Fruit fly (Drosophila melanogaster) whole organism, embryonic: ENCODE measurements around the gene RAF2.

ENCODE experiments used
- CG10321 ChIP-seq: fragments of 200-800 bp; sonication (Bioruptor generic); IDR thresholded peaks from 2 replicates; pipeline ENCODE4 v1.3.6; 2022; ENCODE audit warnings: missing biosample characterization, missing genetic modification characterization
- CG10543 ChIP-seq: fragments of 200-800 bp; sonication (Bioruptor generic); optimal IDR thresholded peaks from 3 replicates; lab custom pipeline; 2017; ENCODE audit warnings: missing biosample characterization, mild to moderate bottlenecking, missing genetic modification characterization, moderate library complexity
- CG11723 ChIP-seq: fragments of 200-800 bp; sonication (Bioruptor generic); optimal IDR thresholded peaks from 2 replicates; lab custom pipeline; 2017; ENCODE audit warnings: missing biosample characterization, mild to moderate bottlenecking, missing genetic modification characterization
- CG12071 ChIP-seq: fragments of 200-800 bp; sonication (Bioruptor generic); optimal IDR thresholded peaks from 3 replicates; lab custom pipeline; 2018; ENCODE audit warnings: missing biosample characterization, mild to moderate bottlenecking, missing genetic modification characterization
- CG12236 ChIP-seq: fragments of 200-800 bp; sonication (Bioruptor generic); optimal IDR thresholded peaks from 2 replicates; lab custom pipeline; 2016; ENCODE audit warnings: missing biosample characterization, missing genetic modification characterization
- CG13123 ChIP-seq: fragments of 200-800 bp; sonication (Bioruptor generic); optimal IDR thresholded peaks from 2 replicates; lab custom pipeline; 2016; ENCODE audit warnings: missing biosample characterization, missing genetic modification characterization
- CG13424 ChIP-seq: fragments of 200-800 bp; sonication (Bioruptor generic); optimal IDR thresholded peaks from 2 replicates; lab custom pipeline; 2019; ENCODE audit warnings: missing biosample characterization, mild to moderate bottlenecking, missing genetic modification characterization, moderate library complexity
- CG1602 ChIP-seq: fragments of 200-800 bp; sonication (Bioruptor generic); optimal IDR thresholded peaks from 3 replicates; lab custom pipeline; 2016; ENCODE audit warnings: missing biosample characterization, missing genetic modification characterization
- CG2199 ChIP-seq: fragments of 200-800 bp; sonication (Bioruptor generic); IDR thresholded peaks from 3 replicates; pipeline ENCODE4 v1.3.6; 2022; ENCODE audit warnings: missing biosample characterization, missing genetic modification characterization
- CG34376 ChIP-seq: fragments of 200-800 bp; sonication (Bioruptor generic); optimal IDR thresholded peaks from 2 replicates; lab custom pipeline; 2018; ENCODE audit warnings: missing biosample characterization, mild to moderate bottlenecking, missing genetic modification characterization
- CG3847 ChIP-seq: fragments of 200-800 bp; sonication (Bioruptor generic); IDR thresholded peaks from 2 replicates; pipeline ENCODE4 v1.3.6; 2022; ENCODE audit warnings: missing biosample characterization, missing genetic modification characterization
- CG6813 ChIP-seq: fragments of 200-800 bp; sonication (Bioruptor generic); optimal IDR thresholded peaks from 2 replicates; lab custom pipeline; 2017; ENCODE audit warnings: missing biosample characterization, missing genetic modification characterization, mild to moderate bottlenecking, moderate library complexity, missing genetic modification reagents
- CG8089 ChIP-seq: fragments of 200-800 bp; sonication (Bioruptor generic); optimal IDR thresholded peaks from 3 replicates; lab custom pipeline; 2016; ENCODE audit warnings: missing biosample characterization, missing genetic modification characterization
- D19A ChIP-seq: fragments of 200-800 bp; optimal IDR thresholded peaks from 3 replicates; lab custom pipeline; 2019; ENCODE audit warnings: missing biosample characterization, mild to moderate bottlenecking, missing genetic modification characterization, moderate library complexity
- Dek ChIP-seq: fragments of 200-800 bp; sonication (Bioruptor generic); optimal IDR thresholded peaks from 3 replicates; lab custom pipeline; 2019; ENCODE audit warnings: missing biosample characterization, mild to moderate bottlenecking, missing genetic modification characterization, moderate library complexity
- Dfd ChIP-seq, 2 experiments: fragments of >200 bp; optimal IDR thresholded peaks; 2 replicates each; lab custom pipeline; 2017; ENCODE audit warnings: missing biosample characterization in 2 of 2, missing genetic modification characterization in 2 of 2
- Doc2 ChIP-seq: fragments of 200-800 bp; sonication (Bioruptor generic); IDR thresholded peaks from 2 replicates; pipeline ENCODE4 v1.3.6; 2022; ENCODE audit warnings: missing biosample characterization, missing genetic modification characterization
- Doc3 ChIP-seq: fragments of 200-800 bp; sonication (Bioruptor generic); IDR thresholded peaks from 3 replicates; pipeline ENCODE4 v1.3.6; 2022; ENCODE audit warnings: missing biosample characterization, missing genetic modification characterization; ENCODE audit not compliant: partially characterized antibody
- Fer1 ChIP-seq: fragments of 200-800 bp; sonication (Bioruptor generic); optimal IDR thresholded peaks from 2 replicates; lab custom pipeline; 2017; ENCODE audit warnings: missing biosample characterization, mild to moderate bottlenecking, missing genetic modification characterization
- Gsc ChIP-seq: fragments of 200-800 bp; sonication (Bioruptor generic); IDR thresholded peaks from 2 replicates; pipeline ENCODE4 v1.3.6; 2022; ENCODE audit warnings: missing biosample characterization, missing genetic modification characterization
- H2.0 ChIP-seq: fragments of 200-800 bp; sonication (Bioruptor generic); IDR thresholded peaks from 2 replicates; pipeline ENCODE4 v1.3.6; 2022; ENCODE audit warnings: missing biosample characterization, missing genetic modification characterization
- HLH54F ChIP-seq: fragments of 200-800 bp; sonication (Bioruptor generic); optimal IDR thresholded peaks from 3 replicates; lab custom pipeline; 2016; ENCODE audit warnings: missing biosample characterization, missing genetic modification characterization
- Hand ChIP-seq: fragments of 200-800 bp; sonication (Bioruptor generic); optimal IDR thresholded peaks from 2 replicates; lab custom pipeline; 2017; ENCODE audit warnings: mild to moderate bottlenecking, missing biosample characterization, missing genetic modification reagents, missing genetic modification characterization
- Neu2 ChIP-seq: fragments of 200-800 bp; sonication (Bioruptor generic); optimal IDR thresholded peaks from 3 replicates; lab custom pipeline; 2016; ENCODE audit warnings: missing biosample characterization, missing genetic modification characterization, borderline replicate concordance
- Poxn ChIP-seq: fragments of 200-800 bp; sonication (Bioruptor generic); IDR thresholded peaks from 2 replicates; pipeline ENCODE4 v1.3.6; 2022; ENCODE audit warnings: missing biosample characterization, missing genetic modification characterization
- Sin3A ChIP-seq: fragments of >200 bp; optimal IDR thresholded peaks from 2 replicates; lab custom pipeline; 2018
- Six4 ChIP-seq: fragments of 200-800 bp; sonication (Bioruptor generic); optimal IDR thresholded peaks from 2 replicates; lab custom pipeline; 2016; ENCODE audit warnings: missing biosample characterization, missing genetic modification characterization
- Sox100B ChIP-seq: fragments of 200-800 bp; sonication (Bioruptor generic); optimal IDR thresholded peaks from 3 replicates; lab custom pipeline; 2018; ENCODE audit warnings: missing biosample characterization, mild to moderate bottlenecking, missing genetic modification characterization
- Stat92E ChIP-seq, 3 experiments: fragments of >200 bp in 2 of 3; fragments of 200-800 bp in 1 of 3; sonication (Bioruptor generic) in 1 of 3; optimal IDR thresholded peaks; 2 replicates each; lab custom pipeline; 2017 to 2019; ENCODE audit warnings: missing biosample characterization in 3 of 3, missing genetic modification characterization in 3 of 3, mild to moderate bottlenecking in 1 of 3, moderate library complexity in 1 of 3
- Taf1 ChIP-seq: fragments of 200-800 bp; sonication (Bioruptor generic); IDR thresholded peaks from 2 replicates; pipeline ENCODE4 v1.3.6; 2022; ENCODE audit warnings: missing biosample characterization, missing genetic modification characterization
- YL-1 ChIP-seq: fragments of 200-800 bp; sonication (Bioruptor generic); optimal IDR thresholded peaks from 3 replicates; lab custom pipeline; 2017; ENCODE audit warnings: missing biosample characterization, mild to moderate bottlenecking, missing genetic modification characterization
- br ChIP-seq: fragments of >200 bp; optimal IDR thresholded peaks from 2 replicates; lab custom pipeline; 2017
- ci ChIP-seq: fragments of 200-800 bp; sonication (Bioruptor generic); IDR thresholded peaks from 3 replicates; pipeline ENCODE4 v1.3.6; 2022; ENCODE audit warnings: missing biosample characterization, missing genetic modification characterization
- dm ChIP-seq: fragments of 200-800 bp; sonication (Bioruptor generic); optimal IDR thresholded peaks from 3 replicates; lab custom pipeline; 2016; ENCODE audit warnings: missing biosample characterization, missing genetic modification characterization
- exex ChIP-seq: fragments of 200-800 bp; sonication (Bioruptor generic); optimal IDR thresholded peaks from 4 replicates; lab custom pipeline; 2018; ENCODE audit warnings: missing biosample characterization, mild to moderate bottlenecking, missing genetic modification characterization, moderate library complexity
- fd64A ChIP-seq: fragments of 200-800 bp; sonication (Bioruptor generic); optimal IDR thresholded peaks from 3 replicates; lab custom pipeline; 2018; ENCODE audit warnings: missing biosample characterization, mild to moderate bottlenecking, missing genetic modification characterization
- fru ChIP-seq: fragments of >200 bp; optimal IDR thresholded peaks from 2 replicates; lab custom pipeline; 2017
- fu2 ChIP-seq: fragments of 200-800 bp; sonication (Bioruptor generic); optimal IDR thresholded peaks from 2 replicates; lab custom pipeline; 2016; ENCODE audit warnings: missing biosample characterization, missing genetic modification characterization
- gcm ChIP-seq: fragments of 200-800 bp; sonication (Bioruptor generic); optimal IDR thresholded peaks from 2 replicates; lab custom pipeline; 2019; ENCODE audit warnings: missing biosample characterization, mild to moderate bottlenecking, missing genetic modification characterization, moderate library complexity
- grn ChIP-seq: fragments of 200-800 bp; sonication (Bioruptor generic); optimal IDR thresholded peaks from 3 replicates; lab custom pipeline; 2017; ENCODE audit warnings: missing biosample characterization, missing genetic modification characterization
- klu ChIP-seq: fragments of 200-800 bp; sonication (Bioruptor generic); IDR thresholded peaks from 2 replicates; pipeline ENCODE4 v1.3.6; 2022; ENCODE audit warnings: missing biosample characterization, missing genetic modification characterization
- pnt ChIP-seq: fragments of 200-800 bp; sonication (Bioruptor generic); optimal IDR thresholded peaks from 3 replicates; lab custom pipeline; 2016; ENCODE audit warnings: missing biosample characterization, missing genetic modification characterization
- repo ChIP-seq: fragments of 200-800 bp; sonication (Bioruptor generic); optimal IDR thresholded peaks from 2 replicates; lab custom pipeline; 2016; ENCODE audit warnings: missing biosample characterization, missing genetic modification characterization
- run ChIP-seq: fragments of 200-800 bp; sonication (Bioruptor generic); optimal IDR thresholded peaks from 3 replicates; lab custom pipeline; 2018; ENCODE audit warnings: missing biosample characterization, mild to moderate bottlenecking, missing genetic modification characterization
- sisA ChIP-seq: fragments of 200-800 bp; sonication (Bioruptor generic); IDR thresholded peaks from 2 replicates; pipeline ENCODE4 v1.3.6; 2022; ENCODE audit warnings: missing biosample characterization, missing genetic modification characterization
- slbo ChIP-seq: fragments of 200-800 bp; sonication (Bioruptor generic); IDR thresholded peaks from 2 replicates; pipeline ENCODE4 v1.3.6; 2022; ENCODE audit warnings: missing biosample characterization, missing genetic modification characterization
- sna ChIP-seq: fragments of 200-800 bp; sonication (Bioruptor generic); IDR thresholded peaks from 2 replicates; pipeline ENCODE4 v1.3.6; 2022; ENCODE audit warnings: missing biosample characterization, missing genetic modification characterization; ENCODE audit not compliant: partially characterized antibody
- sqz ChIP-seq: fragments of 200-800 bp; sonication (Bioruptor generic); optimal IDR thresholded peaks from 3 replicates; lab custom pipeline; 2018; ENCODE audit warnings: missing biosample characterization, mild to moderate bottlenecking, missing genetic modification characterization
- stc ChIP-seq: fragments of 200-800 bp; sonication (Bioruptor generic); IDR thresholded peaks from 2 replicates; pipeline ENCODE4 v1.3.6; 2022; ENCODE audit warnings: missing biosample characterization, missing genetic modification characterization
- tgo ChIP-seq: fragments of 200-800 bp; sonication (Bioruptor generic); IDR thresholded peaks from 3 replicates; pipeline ENCODE4 v1.3.6; 2022; ENCODE audit warnings: missing biosample characterization, missing genetic modification characterization
- tin ChIP-seq: fragments of 200-800 bp; sonication (Bioruptor generic); optimal IDR thresholded peaks from 3 replicates; lab custom pipeline; 2016; ENCODE audit warnings: missing biosample characterization, missing genetic modification characterization
- wor ChIP-seq: fragments of 200-800 bp; sonication (Bioruptor generic); IDR thresholded peaks from 2 replicates; pipeline ENCODE4 v1.3.6; 2022; ENCODE audit warnings: missing biosample characterization, missing genetic modification characterization
- zen2 ChIP-seq: fragments of 200-800 bp; sonication (Bioruptor generic); IDR thresholded peaks from 3 replicates; pipeline ENCODE4 v1.3.6; 2022; ENCODE audit warnings: missing biosample characterization, missing genetic modification characterization; ENCODE audit not compliant: partially characterized antibody

The RAF2 gene

DNA sequence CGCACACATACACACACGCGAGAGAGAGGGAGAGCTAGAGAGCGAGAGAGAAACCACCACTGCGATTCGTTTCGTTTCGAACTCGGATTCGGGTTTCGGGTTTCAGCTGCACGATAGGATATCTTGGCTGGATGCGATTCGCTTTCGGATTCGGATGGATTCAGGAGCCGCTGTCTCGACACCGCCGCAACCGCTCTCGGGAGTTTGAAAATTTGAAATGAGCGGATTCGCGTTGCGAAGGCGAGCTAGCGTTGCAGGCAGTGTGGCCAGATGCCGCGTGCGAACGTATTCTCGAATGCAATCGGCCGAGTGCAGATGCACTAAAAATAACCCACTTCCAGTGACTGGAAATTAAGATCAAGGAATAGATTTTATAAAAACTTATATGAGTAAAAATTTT, 25.4 kb downstream of the RAF2 start, which contains the start of gene fax (continued):
- TF ChIP-seq stc (GFP tag; lab: Robert Waterston, UW) (peak; percentile 54; the same call in 1 of the 2 replicates), CG11723 (GFP tag; lab: Kevin White, UChicago) (peak; percentile 34), wor (GFP tag; lab: Robert Waterston, UW) (no peak), exex (tag; lab: Kevin White, UChicago) (no peak), run (tag; lab: Kevin White, UChicago) (peak; percentile 12), HLH54F (no peak), Dfd (GFP tag; optimal IDR thresholded peaks at IDR 0.05; lab: Kevin White, UChicago) (no peak), CG34376 (GFP tag; lab: Kevin White, UChicago) (peak; percentile 45), pnt (no peak), Neu2 (no peak), H2.0 (no peak), grn (GFP tag; lab: Kevin White, UChicago) (peak; percentile 47), CG12071 (GFP tag; lab: Kevin White, UChicago) (peak; percentile 26), CG3847 (GFP tag; lab: Robert Waterston, UW) (no peak), fru (lab: Kevin White, UChicago) (no peak), D19A (no peak), repo (GFP tag; lab: Kevin White, UChicago) (no peak), Taf1 (GFP tag; lab: Robert Waterston, UW) (no peak), CG13424 (tag; lab: Kevin White, UChicago) (no peak), Fer1 (GFP tag; lab: Kevin White, UChicago) (peak; percentile 44), zen2 (GFP tag; lab: Robert Waterston, UW) (no peak), Sin3A (lab: Kevin White, UChicago) (no peak), Poxn (GFP tag; lab: Robert Waterston, UW) (no peak), dm (GFP tag; lab: Kevin White, UChicago) (no peak), Hand (GFP tag; lab: Kevin White, UChicago) (no peak), ci (peak; percentile 74; the same call in 2 of the 3 replicates), CG10321 (GFP tag; lab: Robert Waterston, UW) (no peak), tgo (no peak), Stat92E (GFP tag; optimal IDR thresholded peaks at IDR 0.05; lab: Kevin White, UChicago) (peak in 1 of 3 experiments; percentile 85), CG13123 (no peak), CG10543 (GFP tag; lab: Kevin White, UChicago) (peak; percentile 31), sna (GFP tag; lab: Robert Waterston, UW) (0 out of 2 replicates have a peak, but pooled peaks have one; percentile 46), CG8089 (GFP tag; lab: Kevin White, UChicago) (no peak), CG12236 (no peak), sisA (GFP tag; lab: Robert Waterston, UW) (no peak), sqz (GFP tag; lab: Kevin White, UChicago) (peak; percentile 43), Doc3 (GFP tag; lab: Robert Waterston, UW) (no peak), fu2 (GFP tag; lab: Kevin White, UChicago) (no peak), CG6813 (GFP tag; lab: Kevin White, UChicago) (no peak), fd64A (GFP tag; lab: Kevin White, UChicago) (no peak), Doc2 (GFP tag; lab: Robert Waterston, UW) (no peak), klu (GFP tag; lab: Robert Waterston, UW) (no peak), tin (GFP tag; lab: Kevin White, UChicago) (no peak), Six4 (GFP tag; lab: Kevin White, UChicago) (peak; percentile 58), Gsc (no peak), CG1602 (GFP tag; lab: Kevin White, UChicago) (no peak), slbo (GFP tag; lab: Robert Waterston, UW) (no peak), YL-1 (GFP tag; lab: Kevin White, UChicago) (peak; percentile 28), gcm (GFP tag; lab: Kevin White, UChicago) (peak; percentile 37), Dek (tag; lab: Kevin White, UChicago) (no peak), CG2199 (GFP tag; lab: Robert Waterston, UW) (no peak; the same call in 2 of the 3 replicates), br (no peak), Sox100B (no peak)
